Fruit fly (Drosophila melanogaster): Measurements from ENCODE around the gene Tre1.

DNA sequence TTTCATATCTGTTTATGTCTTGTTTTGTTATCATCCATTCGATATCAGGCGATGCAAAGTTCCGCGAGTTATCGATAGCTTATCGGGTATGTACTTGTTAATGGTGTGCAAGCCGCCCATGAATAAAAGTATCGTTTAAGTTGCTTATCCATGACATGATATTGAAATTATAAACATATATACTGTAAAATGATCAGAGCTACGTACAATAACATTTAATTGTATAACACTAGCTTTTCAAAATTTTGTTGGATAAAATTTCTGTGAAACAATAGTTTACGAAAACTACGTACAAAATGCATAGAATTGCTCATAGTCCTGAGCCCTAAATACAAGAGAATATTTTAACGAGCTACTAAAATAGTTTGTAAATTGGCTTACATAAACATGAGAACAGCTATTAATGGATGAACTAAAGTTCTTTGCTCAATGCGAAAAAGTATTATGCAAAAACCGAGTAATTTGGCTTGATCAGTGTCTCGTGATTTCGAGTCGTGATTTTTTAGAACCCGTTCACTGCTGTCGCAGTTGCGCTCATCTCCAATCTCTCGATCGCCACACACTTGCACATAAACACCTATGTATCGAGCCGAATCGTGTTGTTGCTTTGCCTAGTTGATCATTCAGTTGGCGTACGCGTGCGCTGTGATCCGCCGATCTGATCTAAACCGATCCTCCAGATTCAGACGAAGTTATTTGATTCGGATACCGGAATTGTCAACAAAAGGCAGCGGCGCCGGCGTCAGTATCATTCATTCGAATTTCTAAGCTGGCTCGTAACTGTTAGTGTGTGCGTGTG is 9.8 kb upstream of the Tre1 start, which contains the start of the genes PGAP1 and cv:
- TF ChIP-seq brk (GFP tag; optimal IDR thresholded peaks at IDR 0.05) (no peak), OdsH (GFP tag; optimal IDR thresholded peaks at IDR 0.05) (peak; percentile 21), Mio (GFP tag; optimal IDR thresholded peaks at IDR 0.05) (no peak)
